Worm (Caenorhabditis elegans) whole organism, L4 larva: ENCODE data around the gene Y55F3BR.6.

Source experiments
- F10B5.3 ChIP-seq: sonication (generic microtip); optimal IDR thresholded peaks from 2 replicates; lab custom pipeline; 2016; ENCODE audit warnings: mild to moderate bottlenecking, missing genetic modification characterization, missing compliant biosample characterization
- T20F7.1 ChIP-seq: fragments of 200-800 bp; sonication (Bioruptor generic); optimal IDR thresholded peaks from 2 replicates; lab custom pipeline; 2018; ENCODE audit warnings: mild to moderate bottlenecking, missing genetic modification characterization, missing compliant biosample characterization
- Y48G9A.11 ChIP-seq: fragments of 200-800 bp; sonication (Bioruptor generic); IDR thresholded peaks from 2 replicates; pipeline ENCODE4 v1.3.6; 2022; ENCODE audit warnings: missing genetic modification reagents, missing genetic modification characterization, missing compliant biosample characterization
- aha-1 ChIP-seq: fragments of 150-350 bp; peaks from one replicate; lab custom pipeline; 2014; ENCODE audit warnings: missing biosample characterization, missing genetic modification characterization
- arid-1 ChIP-seq: fragments of 200-800 bp; sonication (Bioruptor generic); conservative IDR thresholded peaks from 2 replicates; pipeline ENCODE4 v1.3.6; 2022; ENCODE audit warnings: missing genetic modification reagents, missing genetic modification characterization, missing compliant biosample characterization
- ceh-28 ChIP-seq: fragments of 150-350 bp; optimal IDR thresholded peaks from 2 replicates; lab custom pipeline; 2014; ENCODE audit warnings: missing biosample characterization, missing genetic modification reagents, missing genetic modification characterization
- ceh-44 ChIP-seq: fragments of 200-800 bp; sonication (Bioruptor generic); IDR thresholded peaks from 2 replicates; pipeline ENCODE4 v1.3.6; 2022; ENCODE audit warnings: missing genetic modification reagents, missing genetic modification characterization, missing compliant biosample characterization
- ceh-82 ChIP-seq: sonication (generic microtip); optimal IDR thresholded peaks from 2 replicates; lab custom pipeline; 2017; ENCODE audit warnings: missing biosample characterization, missing genetic modification characterization
- daf-16 ChIP-seq, 3 experiments: sonication (generic microtip); optimal IDR thresholded peaks; 2 replicates each; lab custom pipeline; 2016 to 2017; ENCODE audit warnings: missing genetic modification characterization in 3 of 3, missing genetic modification reagents in 3 of 3, mild to moderate bottlenecking in 2 of 3, missing compliant biosample characterization in 2 of 3, missing biosample characterization in 1 of 3, moderate library complexity in 1 of 3
- dmd-6 ChIP-seq: fragments of 200-800 bp; sonication (Bioruptor generic); IDR thresholded peaks from 2 replicates; pipeline ENCODE4 v1.3.6; 2022; ENCODE audit warnings: missing genetic modification reagents, missing genetic modification characterization, missing compliant biosample characterization
- dpl-1 ChIP-seq: fragments of 150-350 bp; optimal IDR thresholded peaks from 2 replicates; lab custom pipeline; 2014; ENCODE audit warnings: missing biosample characterization, missing genetic modification reagents, missing genetic modification characterization
- dve-1 ChIP-seq: sonication (generic microtip); optimal IDR thresholded peaks from 2 replicates; lab custom pipeline; 2017; ENCODE audit warnings: antibody characterized with exemption, mild to moderate bottlenecking, missing genetic modification characterization, missing compliant biosample characterization; ENCODE audit not compliant: insufficient read depth
- egl-43 ChIP-seq: fragments of 200-800 bp; sonication (Bioruptor generic); IDR thresholded peaks from 2 replicates; pipeline ENCODE4 v1.3.6; 2022; ENCODE audit warnings: missing genetic modification reagents, missing genetic modification characterization, missing compliant biosample characterization
- fos-1 ChIP-seq: fragments of 150-350 bp; optimal IDR thresholded peaks from 2 replicates; lab custom pipeline; 2014; ENCODE audit warnings: missing biosample characterization, missing genetic modification characterization
- hif-1 ChIP-seq, 2 experiments: sonication (generic microtip); optimal IDR thresholded peaks; 2 replicates each; lab custom pipeline; 2016 to 2017; ENCODE audit warnings: missing compliant biosample characterization in 2 of 2, missing genetic modification characterization in 2 of 2, missing genetic modification reagents in 2 of 2, missing genotype in 2 of 2, mild to moderate bottlenecking in 1 of 2
- hlh-11 ChIP-seq: fragments of 200-800 bp; sonication (Bioruptor generic); optimal IDR thresholded peaks from 2 replicates; lab custom pipeline; 2018; ENCODE audit warnings: mild to moderate bottlenecking, missing genetic modification characterization, missing compliant biosample characterization
- hlh-30 ChIP-seq: sonication (generic microtip); optimal IDR thresholded peaks from 2 replicates; lab custom pipeline; 2017; ENCODE audit warnings: antibody characterized with exemption, mild to moderate bottlenecking, missing genetic modification characterization, missing compliant biosample characterization; ENCODE audit not compliant: insufficient read depth
- hmg-1.1 ChIP-seq: fragments of 200-800 bp; sonication (Bioruptor generic); IDR thresholded peaks from 2 replicates; pipeline ENCODE4 v1.3.6; 2022; ENCODE audit warnings: missing genetic modification reagents, missing genetic modification characterization, missing compliant biosample characterization
- lin-15B ChIP-seq: fragments of 150-350 bp; sonication (generic microtip); optimal IDR thresholded peaks from 3 replicates; lab custom pipeline; 2014; ENCODE audit warnings: missing biosample characterization, missing genetic modification characterization
- lin-38 ChIP-seq: fragments of 200-800 bp; sonication (Bioruptor generic); IDR thresholded peaks from 2 replicates; pipeline ENCODE4 v1.3.6; 2022; ENCODE audit warnings: missing genetic modification reagents, missing genetic modification characterization, missing compliant biosample characterization
- lsy-2 ChIP-seq, 2 experiments: fragments of 150-350 bp in 1 of 2; sonication (generic microtip) in 1 of 2; optimal IDR thresholded peaks; 2 replicates each; lab custom pipeline; 2014 to 2017; ENCODE audit warnings: missing biosample characterization in 2 of 2, missing genetic modification characterization in 2 of 2
- mdt-29 ChIP-seq: fragments of 200-800 bp; sonication (Bioruptor generic); IDR thresholded peaks from 2 replicates; pipeline ENCODE4 v1.3.6; 2022; ENCODE audit warnings: missing genetic modification reagents, missing genetic modification characterization, missing compliant biosample characterization
- mep-1 ChIP-seq: fragments of 150-350 bp; sonication (generic microtip); optimal IDR thresholded peaks from 3 replicates; lab custom pipeline; 2014; ENCODE audit warnings: missing biosample characterization, missing genetic modification characterization
- mes-2 ChIP-seq: sonication (generic microtip); optimal IDR thresholded peaks from 2 replicates; lab custom pipeline; 2016; ENCODE audit warnings: missing genotype, mild to moderate bottlenecking, missing genetic modification characterization, missing compliant biosample characterization; ENCODE audit not compliant: poor library complexity, severe bottlenecking
- nhr-102 ChIP-seq: sonication (generic microtip); optimal IDR thresholded peaks from 2 replicates; lab custom pipeline; 2016; ENCODE audit warnings: mild to moderate bottlenecking, missing genetic modification characterization, moderate library complexity, missing compliant biosample characterization
- nhr-111 ChIP-seq: fragments of 200-800 bp; sonication (Bioruptor generic); optimal IDR thresholded peaks from 2 replicates; lab custom pipeline; 2018; ENCODE audit warnings: mild to moderate bottlenecking, missing genetic modification characterization, missing compliant biosample characterization
- nhr-6 ChIP-seq: fragments of 150-350 bp; optimal IDR thresholded peaks from 2 replicates; lab custom pipeline; 2014; ENCODE audit warnings: missing biosample characterization, missing genetic modification characterization
- php-3 ChIP-seq: fragments of 200-800 bp; sonication (Bioruptor generic); IDR thresholded peaks from 2 replicates; pipeline ENCODE4 v1.3.6; 2022; ENCODE audit warnings: missing genetic modification reagents, missing genetic modification characterization, missing compliant biosample characterization
- pqm-1 ChIP-seq: sonication (generic microtip); optimal IDR thresholded peaks from 2 replicates; lab custom pipeline; 2017; ENCODE audit warnings: missing biosample characterization, missing genetic modification characterization
- rbr-2 ChIP-seq: sonication (generic microtip); optimal IDR thresholded peaks from 2 replicates; lab custom pipeline; 2016; ENCODE audit warnings: missing genotype, missing genetic modification characterization, missing compliant biosample characterization
- skn-1 ChIP-seq: fragments of 150-350 bp; optimal IDR thresholded peaks from 2 replicates; lab custom pipeline; 2014; ENCODE audit warnings: missing biosample characterization, missing genetic modification characterization
- spr-3 ChIP-seq: fragments of 200-800 bp; sonication (Bioruptor generic); optimal IDR thresholded peaks from 2 replicates; lab custom pipeline; 2018; ENCODE audit warnings: mild to moderate bottlenecking, missing genetic modification characterization, missing compliant biosample characterization
- tra-1 ChIP-seq: fragments of 200-800 bp; sonication (Bioruptor generic); IDR thresholded peaks from 2 replicates; pipeline ENCODE4 v1.3.6; 2022; ENCODE audit warnings: missing genetic modification reagents, missing genetic modification characterization, missing compliant biosample characterization
- unc-130 ChIP-seq: sonication (generic microtip); optimal IDR thresholded peaks from 2 replicates; lab custom pipeline; 2016; ENCODE audit warnings: missing genetic modification reagents, missing genetic modification characterization, missing compliant biosample characterization
- unc-62 ChIP-seq, 3 experiments: fragments of 150-350 bp in 1 of 3; sonication (generic microtip); optimal IDR thresholded peaks in 2 of 3; peaks in 1 of 3; 1 replicate in 1 of 3; 2 replicates in 2 of 3; lab custom pipeline; 2014 to 2017; ENCODE audit warnings: missing biosample characterization in 3 of 3, missing genetic modification characterization in 3 of 3, missing genetic modification reagents in 3 of 3, missing genotype in 1 of 3
- vab-7 ChIP-seq: fragments of 200-800 bp; sonication (Bioruptor generic); IDR thresholded peaks from 2 replicates; pipeline ENCODE4 v1.3.6; 2022; ENCODE audit warnings: missing genetic modification reagents, missing genetic modification characterization, missing compliant biosample characterization
- zip-11 ChIP-seq: fragments of 200-800 bp; sonication (Bioruptor generic); IDR thresholded peaks from 2 replicates; pipeline ENCODE4 v1.3.6; 2022; ENCODE audit warnings: missing genetic modification characterization, missing compliant biosample characterization

The Y55F3BR.6 gene

ce11 chrIV:854357-855269 lies 12.7 kb upstream of the Y55F3BR.6 start, which contains the start of the genes lem-4 and Y55F3BR.11:
lem-4 (minus strand) TSS chrIV:854780.
Y55F3BR.11 (plus strand) TSS chrIV:855219.
- no peak for TF ChIP-seq ceh-82 (tag; lab: Kevin White, UChicago)
- peak; percentile 96 for TF ChIP-seq Y48G9A.11 (GFP tag; lab: Robert Waterston, UW)
- peak; percentile 58; the same call in 1 of the 2 replicates for TF ChIP-seq hmg-1.1 (GFP tag; lab: Robert Waterston, UW)
- peak; percentile 30 for TF ChIP-seq pqm-1 (tag; lab: Kevin White, UChicago)
- no peak for TF ChIP-seq nhr-6 (tag; lab: Kevin White, UChicago)
- TF ChIP-seq mep-1 (tag; lab: Kevin White, UChicago): peak; percentile 35
- peak; percentile 69 for TF ChIP-seq lin-38
- TF ChIP-seq dpl-1 (GFP tag; lab: Kevin White, UChicago): peak; percentile 91
- TF ChIP-seq dve-1: peak; percentile 24
- peak; percentile 99 for TF ChIP-seq T20F7.1 (GFP tag; lab: Kevin White, UChicago)
- no peak for TF ChIP-seq arid-1 (GFP tag; lab: Robert Waterston, UW)
- peak in 1 of 2 experiments; percentile 37 for TF ChIP-seq hif-1 (tag; optimal IDR thresholded peaks at IDR 0.05; lab: Kevin White, UChicago)
- no peak for TF ChIP-seq daf-16 (GFP tag; optimal IDR thresholded peaks at IDR 0.05; lab: Kevin White, UChicago)
- peak; percentile 44 for TF ChIP-seq daf-16 (tag; optimal IDR thresholded peaks at IDR 0.05; lab: Kevin White, UChicago)
- peak; percentile 78 for TF ChIP-seq mes-2 (tag; lab: Kevin White, UChicago)
- peak in 1 of 2 experiments; percentile 71 for TF ChIP-seq lsy-2 (tag; optimal IDR thresholded peaks at IDR 0.05; lab: Kevin White, UChicago)
- peak; percentile 53 for TF ChIP-seq hlh-30 (tag; lab: Kevin White, UChicago)
- no peak for TF ChIP-seq zip-11 (GFP tag; lab: Robert Waterston, UW)
- TF ChIP-seq rbr-2 (tag; lab: Kevin White, UChicago): peak; percentile 8
- TF ChIP-seq fos-1 (tag; lab: Kevin White, UChicago): no peak
- TF ChIP-seq, all 104 proteins: peak for 14

ce11 chrIV:848956-849355 lies 7.0 kb upstream of the Y55F3BR.6 start:
- peak; percentile 98 for TF ChIP-seq ceh-28 (tag; lab: Kevin White, UChicago)

ce11 chrIV:848207-848606 lies 6.3 kb upstream of the Y55F3BR.6 start:
- TF ChIP-seq ceh-28 (tag; lab: Kevin White, UChicago) (peak; percentile 64), egl-43 (GFP tag; lab: Robert Waterston, UW) (no peak), ceh-82 (tag; lab: Kevin White, UChicago) (no peak), unc-62 (GFP tag; optimal IDR thresholded peaks at IDR 0.05 in 1 of 2; lab: Kevin White, UChicago) (peak in 1 of 2 experiments; percentile 33), unc-62 (tag; optimal IDR thresholded peaks at IDR 0.05; lab: Kevin White, UChicago) (no peak), aha-1 (tag; lab: Kevin White, UChicago) (peak; percentile 12)

ce11 chrIV:845198-845597 lies 3.3 kb upstream of the Y55F3BR.6 start, which contains the start of gene lgc-33:
lgc-33 (plus strand) TSS chrIV:845498.
- TF ChIP-seq vab-7: no peak
- no peak for TF ChIP-seq php-3
- no peak for TF ChIP-seq lin-15B (tag; lab: Kevin White, UChicago)
- no peak for TF ChIP-seq skn-1 (tag; lab: Kevin White, UChicago)
- TF ChIP-seq nhr-102 (tag; lab: Kevin White, UChicago): no peak
- TF ChIP-seq ceh-28 (tag; lab: Kevin White, UChicago): no peak
- TF ChIP-seq nhr-111 (GFP tag; lab: Kevin White, UChicago): no peak
- no peak for TF ChIP-seq spr-3 (GFP tag; lab: Kevin White, UChicago)
- TF ChIP-seq daf-16 (GFP tag; optimal IDR thresholded peaks at IDR 0.05; lab: Kevin White, UChicago): no peak
- no peak for TF ChIP-seq daf-16 (tag; optimal IDR thresholded peaks at IDR 0.05; lab: Kevin White, UChicago)
- no peak for TF ChIP-seq hmg-1.1 (GFP tag; lab: Robert Waterston, UW)
- TF ChIP-seq tra-1: no peak
- TF ChIP-seq unc-130: no peak
- TF ChIP-seq hlh-11 (tag; lab: Kevin White, UChicago): no peak
- no peak for TF ChIP-seq F10B5.3 (tag; lab: Kevin White, UChicago)
- no peak for TF ChIP-seq ceh-44 (GFP tag; lab: Robert Waterston, UW)
- TF ChIP-seq mdt-29 (GFP tag; lab: Robert Waterston, UW): no peak
- TF ChIP-seq dmd-6 (GFP tag; lab: Robert Waterston, UW): no peak
